Worm (Caenorhabditis elegans) whole organism, late embryonic: ENCODE measurements around the gene twk-8.

ENCODE experiments used
- F13H6.1 ChIP-seq: sonication (generic microtip); optimal IDR thresholded peaks from 2 replicates; lab custom pipeline; 2016; ENCODE audit warnings: missing genetic modification characterization, missing compliant biosample characterization
- ama-1 ChIP-seq: fragments of 150-350 bp; optimal IDR thresholded peaks from 2 replicates; lab custom pipeline; 2014
- nhr-11 ChIP-seq: fragments of 150-350 bp; optimal IDR thresholded peaks from 2 replicates; lab custom pipeline; 2014; ENCODE audit warnings: missing biosample characterization, missing genetic modification characterization
- rnt-1 ChIP-seq: sonication (generic microtip); optimal IDR thresholded peaks from 2 replicates; lab custom pipeline; 2016; ENCODE audit warnings: missing genetic modification characterization, missing compliant biosample characterization

DNA sequence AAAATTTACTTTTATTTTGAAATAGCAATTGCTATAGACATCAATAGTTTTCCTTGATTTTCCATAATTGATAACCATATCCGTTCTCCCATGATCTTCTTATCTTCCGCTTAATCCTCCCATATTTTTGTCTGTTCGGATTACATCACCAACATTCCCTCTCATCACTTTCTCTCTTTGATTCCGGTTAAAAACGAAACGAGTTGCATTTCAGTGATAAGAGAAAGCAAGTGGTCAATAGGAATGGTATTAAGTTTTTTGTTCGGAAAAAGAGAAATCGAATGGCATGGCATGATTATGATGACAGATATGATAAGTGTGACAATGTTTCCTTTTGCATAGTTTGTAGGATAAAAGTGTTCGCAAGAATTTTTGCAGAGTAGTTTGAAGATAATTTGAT is 29.9 kb downstream of the twk-8 start:
- TF ChIP-seq ama-1 (lab: Kevin White, UChicago): no peak
- TF ChIP-seq F13H6.1 (tag; lab: Kevin White, UChicago): no peak
- no peak for TF ChIP-seq rnt-1 (tag; lab: Kevin White, UChicago)
- no peak for TF ChIP-seq nhr-11
